Fruit fly (Drosophila melanogaster) whole organism, embryonic: ENCODE measurements around the gene CG11986.

Experiments
- Aef1 ChIP-seq: fragments of 200-800 bp; sonication (Bioruptor generic); IDR thresholded peaks from 3 replicates; pipeline ENCODE4 v1.3.6; 2022; ENCODE audit warnings: missing biosample characterization, missing genetic modification characterization
- CG10274 ChIP-seq: fragments of 200-800 bp; sonication (Bioruptor generic); optimal IDR thresholded peaks from 3 replicates; lab custom pipeline; 2017; ENCODE audit warnings: missing biosample characterization, mild to moderate bottlenecking, missing genetic modification characterization
- CG10979 ChIP-seq: fragments of 200-800 bp; sonication (Bioruptor generic); optimal IDR thresholded peaks from 2 replicates; lab custom pipeline; 2018; ENCODE audit warnings: missing biosample characterization, mild to moderate bottlenecking, missing genetic modification characterization, moderate library complexity
- CG11560 ChIP-seq: fragments of 200-800 bp; sonication (Bioruptor generic); IDR thresholded peaks from 3 replicates; pipeline ENCODE4 v1.3.6; 2022; ENCODE audit warnings: missing biosample characterization, missing genetic modification characterization
- CG14860 ChIP-seq: fragments of 200-800 bp; sonication (Bioruptor generic); IDR thresholded peaks from 3 replicates; pipeline ENCODE4 v1.3.6; 2022; ENCODE audit warnings: missing biosample characterization, missing genetic modification characterization; ENCODE audit not compliant: partially characterized antibody
- CG1529 ChIP-seq: fragments of 200-800 bp; sonication (Bioruptor generic); optimal IDR thresholded peaks from 3 replicates; lab custom pipeline; 2018; ENCODE audit warnings: missing biosample characterization, missing genetic modification characterization
- CG16815 ChIP-seq: fragments of 200-800 bp; sonication (Bioruptor generic); optimal IDR thresholded peaks from 3 replicates; lab custom pipeline; 2017; ENCODE audit warnings: missing biosample characterization, mild to moderate bottlenecking, missing genetic modification characterization
- CG17359 ChIP-seq: fragments of 200-800 bp; sonication (Bioruptor generic); optimal IDR thresholded peaks from 3 replicates; lab custom pipeline; 2018; ENCODE audit warnings: missing biosample characterization, mild to moderate bottlenecking, missing genetic modification characterization, moderate library complexity
- CG17802 ChIP-seq: fragments of 200-800 bp; sonication (Bioruptor generic); optimal IDR thresholded peaks from 2 replicates; lab custom pipeline; 2018; ENCODE audit warnings: missing biosample characterization, mild to moderate bottlenecking, missing genetic modification characterization, moderate library complexity
- CG18619 ChIP-seq: fragments of 200-800 bp; sonication (Bioruptor generic); optimal IDR thresholded peaks from 3 replicates; lab custom pipeline; 2017; ENCODE audit warnings: missing biosample characterization, mild to moderate bottlenecking, missing genetic modification characterization
- CG32772 ChIP-seq: fragments of 200-800 bp; sonication (Bioruptor generic); IDR thresholded peaks from 2 replicates; pipeline ENCODE4 v1.3.6; 2022; ENCODE audit warnings: missing biosample characterization, missing genetic modification characterization
- CG3281 ChIP-seq: fragments of 200-800 bp; sonication (Bioruptor generic); optimal IDR thresholded peaks from 3 replicates; lab custom pipeline; 2017; ENCODE audit warnings: missing biosample characterization, mild to moderate bottlenecking, missing genetic modification characterization
- CG3407 ChIP-seq: fragments of 200-800 bp; sonication (Bioruptor generic); optimal IDR thresholded peaks from 2 replicates; lab custom pipeline; 2018; ENCODE audit warnings: missing biosample characterization, mild to moderate bottlenecking, missing genetic modification characterization
- CG4404 ChIP-seq: fragments of 200-800 bp; sonication (Bioruptor generic); IDR thresholded peaks from 2 replicates; pipeline ENCODE4 v1.3.6; 2022; ENCODE audit warnings: missing biosample characterization, missing genetic modification characterization
- CG6175 ChIP-seq: fragments of 200-800 bp; sonication (Bioruptor generic); IDR thresholded peaks from 3 replicates; pipeline ENCODE4 v1.3.6; 2022; ENCODE audit warnings: missing biosample characterization, missing genetic modification characterization
- CG6765 ChIP-seq: fragments of 200-800 bp; sonication (Bioruptor generic); optimal IDR thresholded peaks from 3 replicates; lab custom pipeline; 2017; ENCODE audit warnings: missing biosample characterization, mild to moderate bottlenecking, missing genetic modification characterization
- CG6813 ChIP-seq: fragments of 200-800 bp; sonication (Bioruptor generic); optimal IDR thresholded peaks from 2 replicates; lab custom pipeline; 2017; ENCODE audit warnings: missing biosample characterization, missing genetic modification characterization, mild to moderate bottlenecking, moderate library complexity, missing genetic modification reagents
- CG7372 ChIP-seq: fragments of 200-800 bp; sonication (Bioruptor generic); IDR thresholded peaks from 2 replicates; pipeline ENCODE4 v1.3.6; 2022; ENCODE audit warnings: missing biosample characterization, missing genetic modification characterization
- CG7963 ChIP-seq: fragments of 200-800 bp; sonication (Bioruptor generic); IDR thresholded peaks from 3 replicates; pipeline ENCODE4 v1.3.6; 2022; ENCODE audit warnings: missing biosample characterization, missing genetic modification characterization; ENCODE audit not compliant: partially characterized antibody
- CG9876 ChIP-seq: fragments of 200-800 bp; sonication (Bioruptor generic); optimal IDR thresholded peaks from 2 replicates; lab custom pipeline; 2016; ENCODE audit warnings: missing biosample characterization, missing genetic modification characterization
- CkIIα-i1 ChIP-seq: fragments of 200-800 bp; sonication (Bioruptor generic); IDR thresholded peaks from 2 replicates; pipeline ENCODE4 v1.3.6; 2022; ENCODE audit warnings: missing biosample characterization, missing genetic modification characterization
- Deaf1 ChIP-seq: fragments of 200-800 bp; optimal IDR thresholded peaks from 3 replicates; lab custom pipeline; 2019; ENCODE audit warnings: missing biosample characterization, mild to moderate bottlenecking, missing genetic modification characterization, moderate library complexity
- Dip3 ChIP-seq: fragments of 200-800 bp; sonication (Bioruptor generic); optimal IDR thresholded peaks from 3 replicates; lab custom pipeline; 2016; ENCODE audit warnings: missing biosample characterization, missing genetic modification characterization
- Dll ChIP-seq: fragments of 200-800 bp; sonication (Bioruptor generic); IDR thresholded peaks from 4 replicates; pipeline ENCODE4 v1.3.6; 2022; ENCODE audit warnings: missing biosample characterization, missing genetic modification characterization; ENCODE audit not compliant: partially characterized antibody
- Kr ChIP-seq: fragments of 200-800 bp; sonication (Bioruptor generic); optimal IDR thresholded peaks from 2 replicates; lab custom pipeline; 2017; ENCODE audit warnings: missing biosample characterization, mild to moderate bottlenecking, missing genetic modification characterization
- MESR4 ChIP-seq: fragments of 200-800 bp; sonication (Bioruptor generic); optimal IDR thresholded peaks from 2 replicates; lab custom pipeline; 2018; ENCODE audit warnings: missing biosample characterization, mild to moderate bottlenecking, missing genetic modification characterization, moderate library complexity
- Med ChIP-seq: fragments of 200-800 bp; sonication (Bioruptor generic); peaks from one replicate; lab custom pipeline; 2016; ENCODE audit warnings: missing biosample characterization, missing genetic modification characterization, mild to moderate bottlenecking, inconsistent platforms, moderate library complexity
- NC2β ChIP-seq: fragments of 200-800 bp; sonication (Bioruptor generic); optimal IDR thresholded peaks from 2 replicates; lab custom pipeline; 2016; ENCODE audit warnings: missing biosample characterization, missing genetic modification characterization
- Ssrp ChIP-seq: fragments of 200-800 bp; sonication (Bioruptor generic); optimal IDR thresholded peaks from 2 replicates; lab custom pipeline; 2018; ENCODE audit warnings: missing biosample characterization, mild to moderate bottlenecking, missing genetic modification characterization, moderate library complexity
- Stat92E ChIP-seq, 3 experiments: fragments of >200 bp in 2 of 3; fragments of 200-800 bp in 1 of 3; sonication (Bioruptor generic) in 1 of 3; optimal IDR thresholded peaks; 2 replicates each; lab custom pipeline; 2017 to 2019; ENCODE audit warnings: missing biosample characterization in 3 of 3, missing genetic modification characterization in 3 of 3, mild to moderate bottlenecking in 1 of 3, moderate library complexity in 1 of 3
- Xrp1 ChIP-seq: fragments of 200-800 bp; sonication (Bioruptor generic); IDR thresholded peaks from 2 replicates; pipeline ENCODE4 v1.3.6; 2022; ENCODE audit warnings: missing biosample characterization, missing genetic modification characterization
- aop ChIP-seq: fragments of 200-800 bp; sonication (Bioruptor generic); IDR thresholded peaks from 2 replicates; pipeline ENCODE4 v1.3.6; 2022; ENCODE audit warnings: missing biosample characterization, missing genetic modification characterization
- bigmax ChIP-seq: fragments of 200-800 bp; sonication (Bioruptor generic); optimal IDR thresholded peaks from 2 replicates; lab custom pipeline; 2018; ENCODE audit warnings: missing biosample characterization, mild to moderate bottlenecking, missing genetic modification characterization
- caup ChIP-seq: fragments of 200-800 bp; sonication (Bioruptor generic); optimal IDR thresholded peaks from 3 replicates; lab custom pipeline; 2017; ENCODE audit warnings: missing biosample characterization, mild to moderate bottlenecking, missing genetic modification characterization, moderate library complexity; ENCODE audit not compliant: severe bottlenecking
- chm ChIP-seq: fragments of 200-800 bp; sonication (Bioruptor generic); IDR thresholded peaks from 2 replicates; pipeline ENCODE4 v1.3.6; 2022; ENCODE audit warnings: missing biosample characterization, missing genetic modification characterization
- dan ChIP-seq: fragments of 200-800 bp; sonication (Bioruptor generic); IDR thresholded peaks from 2 replicates; pipeline ENCODE4 v1.3.6; 2022; ENCODE audit warnings: missing biosample characterization, missing genetic modification characterization
- dati ChIP-seq: fragments of 200-800 bp; sonication (Bioruptor generic); IDR thresholded peaks from 2 replicates; pipeline ENCODE4 v1.3.6; 2022; ENCODE audit warnings: missing biosample characterization, missing genetic modification characterization
- dimm ChIP-seq: fragments of 200-800 bp; sonication (Bioruptor generic); IDR thresholded peaks from 2 replicates; pipeline ENCODE4 v1.3.6; 2022; ENCODE audit warnings: missing biosample characterization, missing genetic modification characterization
- dmrt11E ChIP-seq: fragments of 200-800 bp; sonication (Bioruptor generic); optimal IDR thresholded peaks from 3 replicates; lab custom pipeline; 2018; ENCODE audit warnings: missing biosample characterization, mild to moderate bottlenecking, missing genetic modification characterization, moderate library complexity
- esg ChIP-seq: fragments of 200-800 bp; sonication (Bioruptor generic); conservative IDR thresholded peaks from 2 replicates; pipeline ENCODE4 v1.3.6; 2022; ENCODE audit warnings: missing biosample characterization, missing genetic modification characterization
- eyg ChIP-seq: fragments of 200-800 bp; sonication (Bioruptor generic); optimal IDR thresholded peaks from 3 replicates; lab custom pipeline; 2016; ENCODE audit warnings: missing biosample characterization, missing genetic modification characterization
- gsb ChIP-seq: fragments of 200-800 bp; sonication (Bioruptor generic); IDR thresholded peaks from 2 replicates; pipeline ENCODE4 v1.3.6; 2022; ENCODE audit warnings: missing biosample characterization, missing genetic modification characterization
- ham ChIP-seq: fragments of 200-800 bp; sonication (Bioruptor generic); IDR thresholded peaks from 2 replicates; pipeline ENCODE4 v1.3.6; 2022; ENCODE audit warnings: missing biosample characterization, missing genetic modification characterization
- nerfin-1 ChIP-seq: fragments of 200-800 bp; sonication (Bioruptor generic); optimal IDR thresholded peaks from 3 replicates; lab custom pipeline; 2019; ENCODE audit warnings: missing biosample characterization, mild to moderate bottlenecking, missing genetic modification characterization, moderate library complexity
- salm ChIP-seq: fragments of 200-800 bp; sonication (Bioruptor generic); optimal IDR thresholded peaks from 2 replicates; lab custom pipeline; 2018; ENCODE audit warnings: missing biosample characterization, mild to moderate bottlenecking, missing genetic modification characterization
- so ChIP-seq: fragments of 200-800 bp; sonication (Bioruptor generic); IDR thresholded peaks from 3 replicates; pipeline ENCODE4 v1.3.6; 2022; ENCODE audit warnings: missing biosample characterization, missing genetic modification characterization
- ssp ChIP-seq: fragments of 200-800 bp; sonication (Bioruptor generic); IDR thresholded peaks from 2 replicates; pipeline ENCODE4 v1.3.6; 2022; ENCODE audit warnings: missing biosample characterization, missing genetic modification characterization
- sug ChIP-seq: fragments of 200-800 bp; optimal IDR thresholded peaks from 2 replicates; lab custom pipeline; 2019; ENCODE audit warnings: missing biosample characterization, mild to moderate bottlenecking, missing genetic modification characterization, moderate library complexity
- usp ChIP-seq: fragments of >200 bp; optimal IDR thresholded peaks from 2 replicates; lab custom pipeline; 2017; ENCODE audit warnings: missing biosample characterization, missing genetic modification characterization

Gene CG11986

DNA sequence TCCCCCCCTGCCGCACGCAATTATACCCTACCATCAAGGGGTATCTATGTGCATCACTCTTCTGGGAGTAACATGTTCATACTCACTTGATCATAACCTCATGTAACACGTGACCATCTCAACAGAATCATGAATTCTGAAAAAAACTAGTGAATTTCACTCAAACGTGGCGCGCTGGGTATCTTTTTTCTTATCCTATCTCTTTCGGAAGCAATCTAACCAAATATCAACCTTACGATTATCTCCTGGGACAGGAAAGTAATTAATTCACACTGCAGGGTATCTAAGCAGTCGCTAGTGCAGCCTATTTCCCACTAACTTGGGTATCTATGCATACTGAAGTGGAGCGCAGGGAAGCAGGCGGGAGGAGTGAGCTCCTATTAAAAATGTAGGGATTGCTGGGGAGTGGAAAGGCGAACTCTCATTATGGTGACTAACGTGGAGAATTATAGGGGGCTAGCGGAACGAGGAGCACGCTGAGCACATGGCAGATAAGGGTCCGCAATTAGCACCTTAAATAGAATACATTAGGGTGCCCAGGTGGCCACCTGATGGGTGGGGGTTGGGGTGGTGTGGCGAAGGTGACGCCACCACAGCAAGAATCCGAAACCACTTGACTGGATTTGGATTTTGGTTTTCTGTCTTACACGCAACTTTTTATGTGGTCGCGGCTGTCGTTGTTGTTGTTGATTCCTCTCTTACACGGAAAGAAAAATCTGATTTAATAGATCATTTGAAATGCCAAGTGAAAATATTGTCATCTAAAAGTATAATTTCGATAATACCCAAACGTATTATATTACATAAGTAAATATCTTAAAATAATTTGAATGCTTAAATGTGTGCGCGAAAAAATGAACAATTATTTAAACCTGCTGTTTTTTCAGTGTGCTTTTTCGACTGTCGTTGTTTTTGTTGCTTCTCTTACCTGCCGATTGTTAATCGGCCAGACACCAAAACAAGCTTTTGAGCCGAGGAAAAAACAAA, 40.2 kb downstream of the CG11986 start (continued):
- TF ChIP-seq gsb (GFP tag; lab: Robert Waterston, UW): no peak
- TF ChIP-seq nerfin-1 (tag; lab: Kevin White, UChicago): peak; percentile 91
- TF ChIP-seq CG7963 (GFP tag; lab: Robert Waterston, UW): no peak
- TF ChIP-seq CG6813 (GFP tag; lab: Kevin White, UChicago): peak; percentile 91
- TF ChIP-seq dati: no peak
- TF ChIP-seq MESR4 (GFP tag; lab: Kevin White, UChicago): peak; percentile 3
- TF ChIP-seq CG3407: peak; percentile 83
- TF ChIP-seq so: no peak
- TF ChIP-seq CG10979 (tag; lab: Kevin White, UChicago): peak; percentile 94
- TF ChIP-seq NC2β (GFP tag; lab: Kevin White, UChicago): peak; percentile 68
- TF ChIP-seq CG16815: peak; percentile 83
- no peak for TF ChIP-seq CG11560
- peak; percentile 78 for TF ChIP-seq sug (tag; lab: Kevin White, UChicago)
- peak; percentile 86 for TF ChIP-seq dmrt11E (tag; lab: Kevin White, UChicago)
- peak; percentile 89 for TF ChIP-seq CG6765 (GFP tag; lab: Kevin White, UChicago)
- TF ChIP-seq eyg (GFP tag; lab: Kevin White, UChicago): peak; percentile 63
- TF ChIP-seq dimm (GFP tag; lab: Robert Waterston, UW): no peak
- peak; percentile 95 for TF ChIP-seq CG17359 (tag; lab: Kevin White, UChicago)
- TF ChIP-seq CG3281: peak; percentile 96
- TF ChIP-seq dan: no peak
- TF ChIP-seq CG1529 (GFP tag; lab: Kevin White, UChicago): peak; percentile 84
- no peak for TF ChIP-seq CG6175 (GFP tag; lab: Robert Waterston, UW)
- peak; percentile 88 for TF ChIP-seq salm (tag; lab: Kevin White, UChicago)
- no peak for TF ChIP-seq Kr (GFP tag; lab: Kevin White, UChicago)
- TF ChIP-seq Aef1 (GFP tag; lab: Robert Waterston, UW): no peak
- no peak for TF ChIP-seq chm (GFP tag; lab: Robert Waterston, UW)
- TF ChIP-seq caup (GFP tag; lab: Kevin White, UChicago): peak; percentile 95
- peak; percentile 83 for TF ChIP-seq Deaf1 (tag; lab: Kevin White, UChicago)
- no peak for TF ChIP-seq aop (GFP tag; lab: Robert Waterston, UW)
- no peak for TF ChIP-seq Xrp1 (GFP tag; lab: Robert Waterston, UW)
- TF ChIP-seq CG4404 (GFP tag; lab: Robert Waterston, UW): no peak
- TF ChIP-seq CG18619 (GFP tag; lab: Kevin White, UChicago): peak; percentile 91
- no peak for TF ChIP-seq CG14860
- TF ChIP-seq Stat92E (GFP tag; optimal IDR thresholded peaks at IDR 0.05; lab: Kevin White, UChicago): peak in 1 of 3 experiments; percentile 29
- no peak for TF ChIP-seq ssp (GFP tag; lab: Robert Waterston, UW)
- no peak for TF ChIP-seq CkIIα-i1 (GFP tag; lab: Robert Waterston, UW)
- no peak for TF ChIP-seq esg (GFP tag; lab: Robert Waterston, UW)
- TF ChIP-seq usp (GFP tag; lab: Kevin White, UChicago): no peak
- TF ChIP-seq CG7372 (GFP tag; lab: Robert Waterston, UW): no peak
- peak; percentile 81 for TF ChIP-seq CG17802 (tag; lab: Kevin White, UChicago)
- TF ChIP-seq Dll (GFP tag; lab: Robert Waterston, UW): no peak
- TF ChIP-seq Med (GFP tag; lab: Kevin White, UChicago): peak; percentile 98
- TF ChIP-seq ham (GFP tag; lab: Robert Waterston, UW): no peak
- TF ChIP-seq Dip3 (GFP tag; lab: Kevin White, UChicago): peak; percentile 77
- TF ChIP-seq CG32772 (GFP tag; lab: Robert Waterston, UW): no peak
- peak; percentile 91 for TF ChIP-seq Ssrp (tag; lab: Kevin White, UChicago)
- peak; percentile 92 for TF ChIP-seq CG10274 (GFP tag; lab: Kevin White, UChicago)
- peak; percentile 79 for TF ChIP-seq CG9876 (GFP tag; lab: Kevin White, UChicago)
- TF ChIP-seq bigmax (GFP tag; lab: Kevin White, UChicago): no peak
